Worm (Caenorhabditis elegans) whole organism, L4/young adult: ENCODE measurements around the gene nspe-1.

Experiments
- W03F9.2 ChIP-seq: fragments of 150-350 bp; optimal IDR thresholded peaks from 2 replicates; lab custom pipeline; 2014; ENCODE audit warnings: missing biosample characterization, missing genetic modification characterization
- him-1 ChIP-seq: sonication (generic microtip); optimal IDR thresholded peaks from 2 replicates; lab custom pipeline; 2016; ENCODE audit warnings: missing genotype, missing genetic modification reagents, missing genetic modification characterization, missing compliant biosample characterization

ce11 chrII:12628566-12628965, 7.9 kb upstream of the nspe-1 start, which contains the start of gene nspe-5:
- TF ChIP-seq him-1, result no peak
- no peak for TF ChIP-seq W03F9.2 (tag; lab: Kevin White, UChicago)
